Fruit fly (Drosophila melanogaster) whole organism, pupa: ENCODE results near the gene CG5644.

ENCODE experiments used
- CG12605 ChIP-seq: fragments of 200-800 bp; sonication (Bioruptor generic); IDR thresholded peaks from 2 replicates; pipeline ENCODE4 v1.3.6; 2022; ENCODE audit warnings: missing biosample characterization, missing genetic modification characterization
- CG13204 ChIP-seq: fragments of 200-800 bp; sonication (Bioruptor generic); optimal IDR thresholded peaks from 2 replicates; lab custom pipeline; 2018; ENCODE audit warnings: missing biosample characterization, mild to moderate bottlenecking, missing genetic modification characterization, moderate library complexity
- CG17806 ChIP-seq: fragments of 200-800 bp; sonication (Bioruptor generic); optimal IDR thresholded peaks from 2 replicates; lab custom pipeline; 2018; ENCODE audit warnings: missing biosample characterization, mild to moderate bottlenecking, missing genetic modification characterization, moderate library complexity
- CG32121 ChIP-seq: fragments of 200-800 bp; sonication (Bioruptor generic); IDR thresholded peaks from 2 replicates; pipeline ENCODE4 v1.3.6; 2022; ENCODE audit warnings: missing biosample characterization, missing genetic modification characterization
- CG4496 ChIP-seq: fragments of 200-800 bp; sonication (Bioruptor generic); IDR thresholded peaks from 3 replicates; pipeline ENCODE4 v1.3.6; 2022; ENCODE audit warnings: missing biosample characterization, missing genetic modification characterization
- CG8159 ChIP-seq: fragments of 200-800 bp; sonication (Bioruptor generic); optimal IDR thresholded peaks from 3 replicates; lab custom pipeline; 2018; ENCODE audit warnings: missing biosample characterization, mild to moderate bottlenecking, missing genetic modification characterization, moderate library complexity
- CG9948 ChIP-seq: fragments of 200-800 bp; sonication (Bioruptor generic); optimal IDR thresholded peaks from 2 replicates; lab custom pipeline; 2018; ENCODE audit warnings: missing biosample characterization, mild to moderate bottlenecking, missing genetic modification characterization, moderate library complexity
- EcR ChIP-seq: fragments of 200-800 bp; sonication (Bioruptor generic); optimal IDR thresholded peaks from 3 replicates; lab custom pipeline; 2019; ENCODE audit warnings: missing biosample characterization, missing genetic modification characterization, mild to moderate bottlenecking, moderate library complexity, missing genetic modification reagents
- Ets98B ChIP-seq: fragments of 200-800 bp; sonication (Bioruptor generic); IDR thresholded peaks from 2 replicates; pipeline ENCODE4 v1.3.6; 2022; ENCODE audit warnings: missing biosample characterization, missing genetic modification characterization
- Pif1A ChIP-seq: fragments of 200-800 bp; sonication (Bioruptor generic); optimal IDR thresholded peaks from 3 replicates; lab custom pipeline; 2016; ENCODE audit warnings: missing biosample characterization, missing genetic modification characterization

The CG5644 gene

DNA sequence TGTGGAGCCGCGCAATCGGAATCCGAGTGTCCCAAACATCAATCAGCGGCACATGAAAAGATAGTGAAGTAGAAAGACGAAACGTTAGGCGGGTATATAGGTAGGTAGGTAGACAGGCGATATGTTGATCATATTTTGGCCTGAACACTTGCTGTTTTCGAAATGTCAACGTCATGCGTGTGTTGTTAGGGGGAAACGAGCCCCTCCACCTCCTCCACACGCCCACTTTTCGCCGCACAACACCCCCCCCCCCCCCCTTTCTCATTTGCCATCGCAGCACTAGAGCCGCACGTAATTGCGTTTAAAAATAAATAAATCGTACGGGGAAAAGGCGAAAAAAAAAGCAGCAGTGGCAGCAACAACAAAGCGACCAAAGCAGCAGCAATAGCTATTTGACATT, 29.9 kb downstream of the CG5644 start:
- TF ChIP-seq CG32121 (GFP tag; lab: Robert Waterston, UW) = peak; percentile 52; the same call in 1 of the 2 replicates
- TF ChIP-seq Ets98B (GFP tag; lab: Robert Waterston, UW) = no peak

DNA sequence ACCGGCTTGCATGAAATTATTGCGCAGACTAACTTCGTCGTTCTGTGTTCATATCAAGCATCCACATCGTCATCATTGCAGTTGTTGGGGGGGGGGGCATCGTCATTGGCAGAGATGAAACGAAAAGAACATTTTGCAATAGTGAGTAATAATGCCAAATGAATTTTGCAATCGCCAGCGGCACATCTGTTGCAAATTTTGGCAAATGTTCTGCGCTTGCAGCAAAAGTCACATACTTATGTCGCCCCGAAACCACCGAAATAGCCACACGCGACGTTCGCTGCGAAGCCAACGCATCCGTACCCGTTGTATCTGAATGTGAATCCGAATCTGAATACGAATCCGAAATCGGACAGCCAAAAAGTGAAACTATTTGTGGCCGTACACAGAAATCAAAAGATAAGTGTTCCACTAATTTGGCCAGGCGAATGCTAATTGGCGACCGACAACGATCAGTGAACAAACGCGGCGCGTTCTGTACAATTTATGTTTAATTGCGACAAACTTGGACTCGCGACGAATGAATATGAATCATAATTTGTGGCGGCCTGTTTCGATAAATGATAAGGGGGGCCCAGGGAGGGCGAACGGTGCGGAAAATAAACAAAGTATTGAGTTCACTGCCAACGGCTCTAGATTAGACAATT, 31.7 kb downstream of the CG5644 start:
- TF ChIP-seq Ets98B (GFP tag; lab: Robert Waterston, UW) = no peak
- TF ChIP-seq CG32121 (GFP tag; lab: Robert Waterston, UW) = peak; percentile 52; the same call in 1 of the 2 replicates

DNA sequence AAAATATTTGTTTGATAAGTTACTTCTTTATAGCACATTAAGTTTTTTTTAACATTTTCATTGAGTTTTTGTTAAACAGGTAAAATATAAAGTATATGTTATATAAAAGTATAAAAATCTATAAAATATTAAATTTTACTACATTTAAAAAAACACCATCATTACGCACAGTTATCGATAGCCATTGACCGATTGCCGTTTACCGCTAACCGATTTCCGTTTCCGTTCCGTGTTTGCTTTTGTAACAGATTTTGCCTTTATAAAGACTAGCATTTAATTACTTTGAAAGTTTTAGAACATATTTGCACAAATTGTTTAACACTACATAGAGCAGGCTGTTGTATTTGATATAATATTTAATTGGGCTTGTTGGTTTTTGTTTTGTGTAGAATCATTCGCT, 40.0 kb downstream of the CG5644 start:
- no peak for TF ChIP-seq CG17806 (tag; lab: Kevin White, UChicago)
- TF ChIP-seq CG9948 (tag; lab: Kevin White, UChicago) = no peak
- TF ChIP-seq EcR = no peak
- TF ChIP-seq Pif1A = no peak
- TF ChIP-seq CG8159 (tag; lab: Kevin White, UChicago) = no peak
- TF ChIP-seq, all 21 proteins: peak for 0

DNA sequence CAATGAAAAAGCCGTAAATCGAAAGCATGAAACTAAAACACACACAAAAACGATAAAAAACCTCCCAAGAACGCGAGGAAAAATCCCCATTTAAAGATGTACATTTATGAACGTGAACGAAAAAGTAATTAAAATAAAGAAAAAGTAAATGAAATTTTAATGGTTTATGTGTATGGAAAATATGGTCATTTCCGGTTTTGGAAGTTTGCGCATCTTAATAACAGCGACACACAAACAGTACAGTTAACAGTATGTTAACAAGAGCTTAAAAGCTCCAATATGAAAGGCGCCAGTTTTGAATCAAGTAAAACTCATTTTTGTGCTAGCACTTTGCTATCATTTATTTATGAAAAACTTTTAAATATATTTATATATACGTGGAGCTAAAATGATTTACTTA, 47.8 kb downstream of the CG5644 start:
- TF ChIP-seq CG13204 (GFP tag; lab: Kevin White, UChicago) = no peak
- peak; percentile 19 for TF ChIP-seq Pif1A

DNA sequence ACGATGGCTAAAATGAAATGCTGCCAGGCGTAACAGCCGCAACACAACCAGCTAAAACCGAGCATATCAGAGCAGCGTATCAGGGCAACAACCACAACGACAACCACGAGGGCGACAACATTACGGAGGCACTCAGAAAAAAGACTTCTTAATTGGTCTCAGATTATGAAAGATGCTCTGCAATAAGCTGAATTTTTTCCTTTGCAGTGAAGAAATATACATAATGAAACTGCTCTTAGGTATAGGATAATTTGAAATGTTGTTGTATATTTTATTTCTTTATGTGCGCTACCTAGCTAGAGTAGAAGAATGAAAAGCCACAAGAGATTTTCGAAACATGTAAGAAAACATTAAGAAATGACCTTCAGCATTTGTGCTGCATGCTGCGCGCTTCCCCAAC, 50.2 kb downstream of the CG5644 start:
- 0 out of 3 replicates have a peak, but pooled peaks have one; percentile 43 for TF ChIP-seq CG4496 (GFP tag; lab: Robert Waterston, UW)
- TF ChIP-seq CG12605 (GFP tag; lab: Robert Waterston, UW) = no peak
- TF ChIP-seq CG9948 (tag; lab: Kevin White, UChicago) = peak; percentile 14
